Worm (Caenorhabditis elegans) whole organism, young adult: ENCODE measurements around the gene B0024.3.

ENCODE experiments used
- Y79H2A.3 ChIP-seq: fragments of 200-800 bp; sonication (Bioruptor generic); conservative IDR thresholded peaks from 2 replicates; pipeline ENCODE4 v1.3.6; 2022; ENCODE audit warnings: missing genetic modification reagents, missing genetic modification characterization, missing compliant biosample characterization
- attf-5 ChIP-seq: fragments of 200-800 bp; sonication (Bioruptor generic); optimal IDR thresholded peaks from 2 replicates; lab custom pipeline; 2018; ENCODE audit warnings: mild to moderate bottlenecking, missing genetic modification characterization, missing compliant biosample characterization
- snpc-4 ChIP-seq, 5 experiments: fragments of 150-350 bp in 1 of 5; sonication (generic microtip) in 4 of 5; optimal IDR thresholded peaks; 2 replicates each; lab custom pipeline; 2014 to 2018; ENCODE audit warnings: missing genetic modification characterization in 5 of 5, missing biosample characterization in 3 of 5, antibody characterized with exemption in 2 of 5, mild to moderate bottlenecking in 2 of 5, missing compliant biosample characterization in 2 of 5, missing genotype in 2 of 5, moderate library complexity in 2 of 5, missing genetic modification reagents in 1 of 5
- unc-62 ChIP-seq: fragments of 150-350 bp; optimal IDR thresholded peaks from 2 replicates; lab custom pipeline; 2014; ENCODE audit warnings: missing biosample characterization, missing genetic modification reagents, missing genetic modification characterization

DNA sequence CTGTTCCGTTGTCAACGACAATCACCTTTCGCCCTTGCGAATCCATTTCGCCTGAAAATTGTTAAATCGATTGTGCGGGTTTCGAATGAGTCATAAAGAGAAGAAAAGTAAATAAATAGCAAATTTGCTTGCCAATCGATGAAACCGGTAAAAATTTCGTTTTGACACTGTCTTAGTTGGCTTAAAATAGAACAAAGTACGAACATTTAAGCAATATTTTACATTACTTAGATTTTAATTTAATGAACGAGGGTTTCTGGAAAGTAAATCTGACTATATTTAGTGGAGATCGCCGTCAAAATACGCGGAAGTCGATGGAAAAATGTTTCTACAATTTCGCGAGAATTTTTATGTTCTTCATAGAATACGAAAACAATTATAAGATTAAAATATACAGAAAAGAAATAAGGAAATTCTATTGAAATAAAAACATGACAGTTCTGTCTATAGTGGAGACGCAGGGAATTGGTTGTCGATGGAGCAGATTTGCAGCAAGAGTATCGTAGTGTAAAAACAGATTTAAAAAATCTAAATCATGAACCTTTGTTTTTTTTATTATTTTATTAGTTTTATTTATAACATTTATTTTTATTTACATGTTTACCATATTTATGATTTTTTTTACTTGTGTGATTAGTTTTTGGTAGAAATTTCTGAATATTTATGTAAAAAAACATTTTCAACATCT lies 51.1 kb downstream of the B0024.3 start, which contains the start of gene arx-2:
- no peak for TF ChIP-seq snpc-4 (GFP tag; optimal IDR thresholded peaks at IDR 0.05; lab: Kevin White, UChicago)
- TF ChIP-seq snpc-4 (tag; optimal IDR thresholded peaks at IDR 0.05; lab: Kevin White, UChicago): peak in 1 of 4 experiments; percentile 15
- TF ChIP-seq attf-5: no peak
- no peak for TF ChIP-seq unc-62 (GFP tag; lab: Kevin White, UChicago)
- no peak for TF ChIP-seq Y79H2A.3 (GFP tag; lab: Robert Waterston, UW)
